Worm (Caenorhabditis elegans) whole organism, L1 larva: Measurements from ENCODE around the gene T11F9.7.
"Not testable (repeated sequence)": the region's sequence is repeated elsewhere in the genome, so short reads cannot be mapped to it uniquely, and the experiment has no call there.

ENCODE experiments used
- alr-1 ChIP-seq: fragments of 200-800 bp; sonication (Bioruptor generic); optimal IDR thresholded peaks from 2 replicates; lab custom pipeline; 2018; ENCODE audit warnings: borderline replicate concordance, mild to moderate bottlenecking, missing genetic modification characterization, missing compliant biosample characterization
- aly-2 ChIP-seq: fragments of 150-350 bp; optimal IDR thresholded peaks from 2 replicates; lab custom pipeline; 2014; ENCODE audit warnings: missing biosample characterization, missing genetic modification characterization
- ama-1 ChIP-seq: fragments of 150-350 bp; optimal IDR thresholded peaks from 2 replicates; lab custom pipeline; 2014
- egl-27 ChIP-seq, 2 experiments: fragments of 150-350 bp in 1 of 2; sonication (generic microtip); optimal IDR thresholded peaks; 3 replicates each; lab custom pipeline; 2017 to 2018; ENCODE audit warnings: missing biosample characterization in 2 of 2, missing genetic modification characterization in 2 of 2, missing genetic modification reagents in 2 of 2
- fkh-10 ChIP-seq: sonication (generic microtip); optimal IDR thresholded peaks from 2 replicates; lab custom pipeline; 2017; ENCODE audit warnings: missing biosample characterization, missing genetic modification reagents, missing genetic modification characterization
- lin-39 ChIP-seq: fragments of 150-350 bp; optimal IDR thresholded peaks from 2 replicates; lab custom pipeline; 2014; ENCODE audit warnings: missing biosample characterization, missing genetic modification reagents, missing genetic modification characterization
- nhr-11 ChIP-seq: fragments of 150-350 bp; optimal IDR thresholded peaks from 2 replicates; lab custom pipeline; 2014; ENCODE audit warnings: missing biosample characterization, missing genetic modification characterization
- nhr-76 ChIP-seq: sonication (generic microtip); optimal IDR thresholded peaks from 2 replicates; lab custom pipeline; 2017; ENCODE audit warnings: missing biosample characterization, missing genetic modification characterization
- pax-3 ChIP-seq: fragments of 200-800 bp; sonication (Bioruptor generic); optimal IDR thresholded peaks from 2 replicates; lab custom pipeline; 2018; ENCODE audit warnings: mild to moderate bottlenecking, missing genetic modification characterization, moderate library complexity, missing compliant biosample characterization
- unc-98 ChIP-seq: fragments of 200-800 bp; sonication (Bioruptor generic); IDR thresholded peaks from 2 replicates; pipeline ENCODE4 v1.3.6; 2022; ENCODE audit warnings: missing genetic modification characterization, missing compliant biosample characterization
- zag-1 ChIP-seq: fragments of 150-350 bp; optimal IDR thresholded peaks from 2 replicates; lab custom pipeline; 2014; ENCODE audit warnings: missing biosample characterization, missing genetic modification characterization

DNA sequence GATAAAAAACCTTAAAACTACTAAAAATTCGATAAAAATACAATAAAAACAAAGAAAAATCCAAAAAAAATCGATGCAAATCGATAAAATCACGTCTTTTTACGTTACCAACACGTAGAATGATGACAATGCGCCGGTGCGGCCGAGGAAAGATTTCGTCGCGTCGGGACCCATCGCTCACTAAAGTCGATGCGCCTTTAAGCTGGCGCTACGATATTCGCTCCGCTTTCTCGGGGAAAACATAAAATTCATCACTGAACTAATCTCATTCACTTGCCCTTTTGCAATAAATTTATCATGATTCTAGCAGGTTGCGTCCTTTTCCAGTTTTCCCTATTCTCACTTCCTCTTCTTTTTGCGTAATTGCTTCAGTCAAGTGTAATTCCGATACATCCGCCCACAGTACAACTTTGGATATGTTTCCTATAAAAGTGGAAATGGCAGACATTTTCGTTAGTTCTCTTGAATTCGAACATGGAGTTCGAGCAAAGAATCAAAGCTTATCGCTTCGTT lies 7.9 kb downstream of the T11F9.7 start, which contains the start of gene col-157:
- TF ChIP-seq nhr-76 (tag; lab: Kevin White, UChicago); egl-27 (tag; optimal IDR thresholded peaks at IDR 0.05; lab: Kevin White, UChicago); unc-98 (GFP tag; lab: Robert Waterston, UW); zag-1 (tag; lab: Kevin White, UChicago); fkh-10 (GFP tag; lab: Kevin White, UChicago); aly-2 (tag; lab: Kevin White, UChicago); alr-1; ama-1; nhr-11 (tag; lab: Kevin White, UChicago); lin-39 (tag; lab: Kevin White, UChicago); pax-3: not testable (repeated sequence)
